Worm (Caenorhabditis elegans) whole organism, early embryonic: Measurements from ENCODE around the gene fbxb-16.

Experiments
- F13C5.2 ChIP-seq: sonication (generic microtip); optimal IDR thresholded peaks from 2 replicates; lab custom pipeline; 2017; ENCODE audit warnings: mild to moderate bottlenecking, missing genetic modification characterization, inconsistent platforms, missing compliant biosample characterization
- ama-1 ChIP-seq: fragments of 150-350 bp; optimal IDR thresholded peaks from 2 replicates; lab custom pipeline; 2014
- ceh-36 ChIP-seq: sonication (generic microtip); optimal IDR thresholded peaks from 2 replicates; lab custom pipeline; 2016; ENCODE audit warnings: missing genetic modification characterization, inconsistent platforms, missing compliant biosample characterization
- ets-7 ChIP-seq: sonication (generic microtip); optimal IDR thresholded peaks from 2 replicates; lab custom pipeline; 2016; ENCODE audit warnings: missing genotype, missing genetic modification characterization, missing compliant biosample characterization
- flt-1 ChIP-seq: fragments of 200-800 bp; sonication (Bioruptor generic); IDR thresholded peaks from 2 replicates; pipeline ENCODE4 v1.3.6; 2022; ENCODE audit warnings: missing genetic modification characterization, missing compliant biosample characterization
- hmbx-1 ChIP-seq: sonication (generic microtip); optimal IDR thresholded peaks from 2 replicates; lab custom pipeline; 2016; ENCODE audit warnings: mild to moderate bottlenecking, missing genetic modification characterization, missing compliant biosample characterization
- hmg-4 ChIP-seq: fragments of 200-800 bp; sonication (Bioruptor generic); optimal IDR thresholded peaks from 2 replicates; lab custom pipeline; 2018; ENCODE audit warnings: mild to moderate bottlenecking, missing genetic modification characterization, missing compliant biosample characterization
- hnd-1 ChIP-seq: sonication (generic microtip); optimal IDR thresholded peaks from 2 replicates; lab custom pipeline; 2016; ENCODE audit warnings: missing genetic modification characterization, missing compliant biosample characterization
- pes-1 ChIP-seq: fragments of 200-800 bp; sonication (Bioruptor generic); IDR thresholded peaks from 2 replicates; pipeline ENCODE4 v1.3.6; 2022; ENCODE audit warnings: missing genetic modification reagents, missing genetic modification characterization, missing compliant biosample characterization
- scrt-1 ChIP-seq: fragments of 200-800 bp; sonication (Bioruptor generic); IDR thresholded peaks from 2 replicates; pipeline ENCODE4 v1.3.6; 2022; ENCODE audit warnings: missing genetic modification characterization, missing compliant biosample characterization
- sea-1 ChIP-seq: fragments of 200-800 bp; sonication (Bioruptor generic); conservative IDR thresholded peaks from 2 replicates; pipeline ENCODE4 v1.3.6; 2022; ENCODE audit warnings: missing genetic modification characterization, missing compliant biosample characterization
- tbx-11 ChIP-seq: fragments of 200-800 bp; sonication (Bioruptor generic); IDR thresholded peaks from 2 replicates; pipeline ENCODE4 v1.3.6; 2022; ENCODE audit warnings: missing genetic modification characterization, missing compliant biosample characterization
- tbx-37 ChIP-seq: fragments of 200-800 bp; sonication (Bioruptor generic); conservative IDR thresholded peaks from 2 replicates; pipeline ENCODE4 v1.3.6; 2022; ENCODE audit warnings: missing genetic modification reagents, missing genetic modification characterization, missing compliant biosample characterization
- tra-4 ChIP-seq: sonication (generic microtip); optimal IDR thresholded peaks from 2 replicates; lab custom pipeline; 2017; ENCODE audit warnings: missing genetic modification characterization, missing compliant biosample characterization

DNA sequence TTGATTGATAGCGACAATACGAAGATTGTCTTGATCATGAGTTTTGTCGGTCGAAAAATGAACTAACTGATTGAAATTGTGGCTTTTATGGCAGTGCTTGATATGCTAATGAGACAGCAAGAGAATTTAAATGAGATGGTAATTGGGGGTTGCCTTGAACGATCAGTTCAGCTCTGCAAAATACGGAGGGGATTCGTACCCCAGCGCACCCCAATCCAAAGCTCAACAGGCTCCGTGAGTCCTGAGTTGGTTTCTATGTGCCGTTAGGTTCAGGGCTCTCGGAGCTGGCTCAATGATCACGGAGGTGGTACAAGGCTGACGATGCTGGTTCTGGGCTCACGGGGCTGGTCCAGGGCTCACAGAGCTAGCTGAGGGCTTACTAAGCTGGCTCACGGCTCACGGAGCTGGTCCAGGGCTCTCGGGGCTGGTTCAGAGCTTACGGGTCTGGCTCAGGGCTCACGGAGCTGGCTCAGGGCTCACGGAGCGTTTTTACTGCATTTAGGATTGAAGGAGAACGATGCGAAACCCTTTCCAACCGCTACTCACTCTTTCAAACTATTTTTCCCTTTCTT is 6.8 kb downstream of the fbxb-16 start, which contains the start of gene ZC204.6:
- TF ChIP-seq ama-1 (lab: Kevin White, UChicago) (no peak), pes-1 (GFP tag; lab: Robert Waterston, UW) (no peak), scrt-1 (no peak), sea-1 (GFP tag; lab: Robert Waterston, UW) (no peak), hmbx-1 (tag; lab: Kevin White, UChicago) (no peak), ets-7 (tag; lab: Kevin White, UChicago) (no peak), tra-4 (tag; lab: Kevin White, UChicago) (no peak), hnd-1 (tag; lab: Kevin White, UChicago) (no peak), flt-1 (GFP tag; lab: Robert Waterston, UW) (no peak), F13C5.2 (no peak), tbx-11 (GFP tag; lab: Robert Waterston, UW) (no peak), hmg-4 (GFP tag; lab: Kevin White, UChicago) (no peak), ceh-36 (tag; lab: Kevin White, UChicago) (no peak), tbx-37 (GFP tag; lab: Robert Waterston, UW) (no peak)
